Worm (Caenorhabditis elegans): ENCODE data around the gene F14D2.15.
A peak's percentile ranks its signal among the peaks of the same experiment; 100 is the strongest.

Gene F14D2.15

ce11 chrII:3337039-3337438, 6.6 kb downstream of the F14D2.15 start, which contains the start of gene F14D2.19:
TSS of gene F14D2.19 (minus strand) at chrII:3337139.
- no peak for TF ChIP-seq nhr-76 (tag; optimal IDR thresholded peaks at IDR 0.05)

DNA sequence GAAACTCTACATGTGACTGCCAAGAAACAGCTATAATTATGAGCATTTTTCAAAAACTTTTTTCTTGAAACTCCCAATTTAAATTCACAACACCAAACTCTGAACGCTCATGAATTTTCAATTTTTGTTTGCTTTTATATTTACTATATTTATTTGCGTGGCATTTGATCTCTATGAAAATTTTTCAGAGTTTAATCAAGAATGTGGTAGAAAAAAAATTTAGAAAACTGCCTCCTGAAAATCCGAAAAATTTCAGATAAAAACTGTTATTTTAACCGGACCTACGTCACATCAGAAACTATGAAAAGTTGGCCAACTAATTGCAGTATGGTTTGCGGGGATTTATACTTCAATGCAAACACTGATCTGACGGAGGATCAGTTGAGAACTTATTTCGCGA, 11.6 kb downstream of the F14D2.15 start, which contains the start of gene irld-27:
irld-27 (plus strand) TSS at position 301 of the 400 bp plus-strand sequence.
- TF ChIP-seq ceh-82 (tag; optimal IDR thresholded peaks at IDR 0.05) (no peak), Y116A8C.19 (tag; optimal IDR thresholded peaks at IDR 0.05; ENCODE audit: borderline replicate concordance) (no peak), sptf-1 (tag; optimal IDR thresholded peaks at IDR 0.05) (no peak), lsy-2 (tag; optimal IDR thresholded peaks at IDR 0.05) (no peak), lin-15B (tag; optimal IDR thresholded peaks at IDR 0.05) (no peak), elt-2 (tag; optimal IDR thresholded peaks at IDR 0.05) (no peak), unc-98 (GFP tag; IDR thresholded peaks at IDR 0.05) (no peak)

- no peak for TF ChIP-seq lin-39 (tag; optimal IDR thresholded peaks at IDR 0.05)
- no peak for TF ChIP-seq ceh-63 (GFP tag; optimal IDR thresholded peaks at IDR 0.05)
- TF ChIP-seq skn-1 (tag; optimal IDR thresholded peaks at IDR 0.05) = no peak
- TF ChIP-seq tbx-2 (tag; optimal IDR thresholded peaks at IDR 0.05) = no peak
- TF ChIP-seq unc-130 (tag; optimal IDR thresholded peaks at IDR 0.05) = no peak
- no peak for TF ChIP-seq sup-37 (GFP tag; optimal IDR thresholded peaks at IDR 0.05)
- TF ChIP-seq unc-30 (tag; optimal IDR thresholded peaks at IDR 0.05) = no peak
- TF ChIP-seq pag-3 (tag; optimal IDR thresholded peaks at IDR 0.05; ENCODE audit: borderline replicate concordance, insufficient read depth) = no peak
- no peak for TF ChIP-seq unc-86 (tag; optimal IDR thresholded peaks at IDR 0.05)
- TF ChIP-seq sptf-1 (tag; optimal IDR thresholded peaks at IDR 0.05) = no peak
- TF ChIP-seq ceh-88 (GFP tag; IDR thresholded peaks at IDR 0.05) = no peak
- TF ChIP-seq irx-1 (tag; optimal IDR thresholded peaks at IDR 0.05) = no peak
- TF ChIP-seq nhr-84 (tag; optimal IDR thresholded peaks at IDR 0.05) = no peak
- TF ChIP-seq unc-98 (GFP tag; IDR thresholded peaks at IDR 0.05) = no peak
- no peak for TF ChIP-seq ztf-11 (tag; optimal IDR thresholded peaks at IDR 0.05)
Measured at ce11 chrII:3327104-3327503, 16.5 kb downstream of the F14D2.15 start, which contains the start of gene Y46D2A.3. TSS of gene Y46D2A.3 (minus strand) at chrII:3327204.

ce11 chrII:3323179-3323578, 20.4 kb downstream of the F14D2.15 start, which contains the start of gene Y46D2A.2:
TSS of gene Y46D2A.2 (minus strand) at chrII:3323279.
- TF ChIP-seq C34B4.2 (tag; optimal IDR thresholded peaks at IDR 0.05) (no peak), elt-2 (tag; optimal IDR thresholded peaks at IDR 0.05) (peak; percentile 9)

- TF ChIP-seq elt-2 (tag; optimal IDR thresholded peaks at IDR 0.05) (peak; percentile 49), nhr-20 (tag; optimal IDR thresholded peaks at IDR 0.05) (no peak), fkh-4 (tag; optimal IDR thresholded peaks at IDR 0.05; ENCODE audit: borderline replicate concordance) (no peak), Y116A8C.19 (tag; optimal IDR thresholded peaks at IDR 0.05; ENCODE audit: borderline replicate concordance) (no peak)
Measured at ce11 chrII:3322257-3322656, 21.4 kb downstream of the F14D2.15 start, which contains the start of gene Y46D2A.1. TSS of gene Y46D2A.1 (plus strand) at chrII:3322557.

DNA sequence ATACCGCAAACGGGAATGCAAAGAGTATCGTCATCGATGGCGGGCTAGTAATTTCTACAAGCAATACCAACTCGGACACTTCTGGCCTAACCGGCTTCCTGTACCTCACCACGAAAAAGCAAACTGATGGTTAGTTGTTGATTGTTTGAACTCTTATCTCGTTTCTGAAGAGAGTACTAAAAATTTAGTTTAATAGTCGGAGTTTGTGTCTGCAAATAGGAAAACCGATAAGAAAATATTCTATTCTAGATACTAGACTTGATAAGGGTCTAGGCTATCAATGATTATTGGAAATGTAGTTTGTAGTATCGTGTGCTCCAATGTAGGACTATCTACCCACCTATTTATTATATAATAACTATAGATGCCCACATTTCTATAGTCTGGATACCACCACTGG, 24.8 kb downstream of the F14D2.15 start:
- TF ChIP-seq ceh-90 (tag; optimal IDR thresholded peaks at IDR 0.05) = no peak
- TF ChIP-seq elt-2 (tag; optimal IDR thresholded peaks at IDR 0.05) = peak; percentile 84
- peak; percentile 17 for TF ChIP-seq nhr-20 (tag; optimal IDR thresholded peaks at IDR 0.05)

DNA sequence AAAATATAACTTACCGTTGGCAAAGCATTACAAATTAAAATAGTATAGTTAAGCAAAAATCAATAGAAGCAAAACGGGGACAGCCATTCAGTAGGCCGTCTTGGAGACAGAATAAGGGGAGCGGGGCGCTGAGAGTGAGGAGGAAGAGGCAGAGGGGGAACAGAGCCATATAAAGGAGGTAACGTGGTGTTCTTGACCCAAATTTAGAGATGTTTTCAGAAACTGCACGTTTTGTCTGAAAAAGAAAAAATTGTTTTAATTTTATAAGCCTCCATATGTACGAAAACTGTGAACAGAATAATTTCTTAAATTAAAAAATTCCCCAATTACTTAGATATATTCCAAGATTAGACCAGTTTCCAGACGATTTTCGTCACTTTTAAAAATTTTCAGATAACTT, 30.2 kb downstream of the F14D2.15 start, which contains the start of gene F39E9.6:
F39E9.6 (minus strand) TSS at position 101 of the 400 bp plus-strand sequence.
- TF ChIP-seq hpl-2 (GFP tag; optimal IDR thresholded peaks at IDR 0.05) (no peak), C16A3.4 (tag; optimal IDR thresholded peaks at IDR 0.05) (no peak), pax-3 (tag; optimal IDR thresholded peaks at IDR 0.05) (no peak), unc-86 (tag; optimal IDR thresholded peaks at IDR 0.05) (no peak), jun-1 (tag; optimal IDR thresholded peaks at IDR 0.05) (no peak), mdl-1 (tag; optimal IDR thresholded peaks at IDR 0.05) (no peak), egl-13 (tag; optimal IDR thresholded peaks at IDR 0.05) (no peak), ceh-8 (GFP tag; optimal IDR thresholded peaks at IDR 0.05) (no peak)
